Fruit fly (Drosophila melanogaster) ovary, adult (tissue): ENCODE data around the gene CG7889.

Source experiments
- CG17801 ChIP-seq: fragments of 200-800 bp; optimal IDR thresholded peaks from 2 replicates; lab custom pipeline; 2019; ENCODE audit warnings: missing biosample characterization, mild to moderate bottlenecking, missing genetic modification characterization, moderate library complexity; ENCODE audit not compliant: partially characterized antibody

Gene CG7889

DNA sequence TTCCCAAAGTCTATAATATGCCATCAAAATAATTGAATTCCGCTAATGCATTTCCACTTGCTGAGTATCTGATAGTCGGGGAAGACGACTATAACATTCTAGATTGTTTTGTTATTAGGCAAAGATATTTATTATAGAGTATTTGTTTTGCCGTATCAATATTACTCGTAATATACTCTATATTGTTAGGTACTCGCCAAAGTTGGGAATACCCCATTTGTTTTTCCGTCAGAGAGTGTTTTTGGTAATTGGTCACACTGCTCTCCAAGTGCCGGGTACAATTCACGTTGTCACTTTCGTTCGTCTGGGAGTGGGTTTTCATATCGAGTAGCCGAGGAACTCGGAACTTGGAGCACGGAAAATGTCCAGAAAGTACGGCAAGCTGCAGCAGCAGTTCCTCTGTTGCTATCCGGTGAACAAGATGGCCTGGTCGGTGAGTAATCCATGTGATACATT lies at the start of gene CG7889:
Gene CG7889 (plus strand): TSS at position 253 of the 456 bp plus-strand sequence.
- TF ChIP-seq CG17801 (GFP tag; lab: Kevin White, UChicago), result no peak

- no peak for TF ChIP-seq CG17801 (GFP tag; lab: Kevin White, UChicago)
These were observed 41.8 kb upstream of the CG7889 start, which contains the start of gene CG7990 for dm6 chrX:19201630-19202029. CG7990 (minus strand) TSS chrX:19201979.

dm6 chrX:19208014-19208413 lies 35.4 kb upstream of the CG7889 start, which contains the start of gene Ulp1:
Ulp1 (minus strand) TSS chrX:19208187.
- peak; percentile 41 for TF ChIP-seq CG17801 (GFP tag; lab: Kevin White, UChicago)

- no peak for TF ChIP-seq CG17801 (GFP tag; lab: Kevin White, UChicago)
These were observed 31.4 kb upstream of the CG7889 start, which contains the start of gene CG14195 for dm6 chrX:19211982-19212381. CG14195 (minus strand) TSS chrX:19212082.

dm6 chrX:19212954-19213353 lies 30.5 kb upstream of the CG7889 start, which contains the start of gene Mur18B:
Mur18B (plus strand) TSS chrX:19213254.
- no peak for TF ChIP-seq CG17801 (GFP tag; lab: Kevin White, UChicago)

dm6 chrX:19215215-19215614 lies 28.2 kb upstream of the CG7889 start, which contains the start of gene Muc18B:
Muc18B (plus strand) TSS chrX:19215515.
- TF ChIP-seq CG17801 (GFP tag; lab: Kevin White, UChicago), result no peak

dm6 chrX:19216671-19217070 lies 26.8 kb upstream of the CG7889 start:
- no peak for TF ChIP-seq CG17801 (GFP tag; lab: Kevin White, UChicago)

DNA sequence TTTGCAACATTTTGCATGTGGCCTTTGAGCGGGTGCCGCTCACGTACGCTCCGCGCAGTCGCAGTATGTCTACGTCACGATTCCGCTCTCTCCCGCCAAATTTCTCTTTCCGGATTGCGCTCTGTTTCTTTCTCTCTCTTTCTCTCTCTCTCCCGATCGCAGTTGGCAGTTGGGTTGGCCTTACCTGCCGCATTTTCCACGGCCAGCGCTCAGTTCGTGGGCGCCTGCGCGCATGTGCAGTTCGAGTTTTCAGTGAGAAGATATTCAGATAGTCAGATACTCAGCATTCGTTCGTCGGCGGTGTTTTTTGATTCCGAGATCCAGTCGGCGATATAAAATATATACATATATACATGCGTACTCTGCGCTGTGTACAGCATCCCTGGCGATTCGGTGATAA lies 23.0 kb upstream of the CG7889 start, which contains the start of gene CG7884:
Gene CG7884 (plus strand): TSS at position 208 of the 400 bp plus-strand sequence.
- TF ChIP-seq CG17801 (GFP tag; lab: Kevin White, UChicago), result no peak

DNA sequence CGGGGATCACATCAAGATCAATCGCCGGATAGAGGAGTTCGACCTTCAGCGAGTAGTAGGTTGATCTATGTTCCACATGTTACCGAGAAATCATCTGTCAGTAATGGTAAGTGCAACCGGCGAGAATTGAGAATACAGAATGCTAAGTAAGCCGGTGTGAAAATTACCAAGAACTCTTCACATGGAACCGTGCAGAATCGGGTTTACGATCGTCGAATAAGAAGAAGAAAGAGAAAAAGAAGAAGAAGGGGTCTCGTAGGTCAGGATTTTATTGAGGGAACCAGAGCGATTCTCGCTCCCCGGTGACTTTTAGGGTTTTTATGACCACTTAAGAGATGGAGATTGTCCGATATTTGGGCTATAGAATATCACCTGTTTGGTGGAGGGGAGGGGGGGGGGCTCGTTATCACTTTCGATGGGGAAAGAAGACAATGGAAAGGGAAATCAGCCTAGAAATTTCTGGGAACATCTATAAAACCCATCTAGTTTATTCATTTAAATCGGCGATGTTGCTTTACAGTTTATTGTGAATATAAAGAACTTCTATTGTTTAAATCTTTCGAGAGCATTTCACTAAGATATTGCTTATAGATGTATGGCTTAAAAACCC lies 22.4 kb upstream of the CG7889 start:
- no peak for TF ChIP-seq CG17801 (GFP tag; lab: Kevin White, UChicago)

- TF ChIP-seq CG17801 (GFP tag; lab: Kevin White, UChicago), result no peak
These were observed 18.7 kb upstream of the CG7889 start for dm6 chrX:19224580-19225303.

DNA sequence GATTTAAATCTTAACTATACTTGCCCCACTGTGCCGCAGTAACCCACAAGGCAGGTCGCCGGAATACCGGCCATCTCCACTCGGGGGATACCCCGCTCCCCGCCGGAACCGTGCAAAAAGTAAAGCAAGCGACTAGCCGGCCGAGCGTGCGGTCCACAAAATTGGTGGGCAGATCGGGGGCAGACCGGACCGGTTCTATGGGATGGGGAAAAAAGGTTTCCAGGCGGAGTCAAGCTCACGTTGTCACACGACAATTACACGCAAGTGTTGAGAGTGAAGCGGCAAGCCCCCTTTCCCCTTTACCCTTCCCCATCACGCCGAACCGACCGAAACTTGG lies 18.2 kb upstream of the CG7889 start:
- TF ChIP-seq CG17801 (GFP tag; lab: Kevin White, UChicago), result no peak

- TF ChIP-seq CG17801 (GFP tag; lab: Kevin White, UChicago), result no peak
These were observed 13.5 kb upstream of the CG7889 start for dm6 chrX:19229855-19230433.

dm6 chrX:19238613-19239012 lies 4.8 kb upstream of the CG7889 start:
- TF ChIP-seq CG17801 (GFP tag; lab: Kevin White, UChicago), result no peak

dm6 chrX:19239365-19239764 lies 4.1 kb upstream of the CG7889 start:
- TF ChIP-seq CG17801 (GFP tag; lab: Kevin White, UChicago), result no peak

DNA sequence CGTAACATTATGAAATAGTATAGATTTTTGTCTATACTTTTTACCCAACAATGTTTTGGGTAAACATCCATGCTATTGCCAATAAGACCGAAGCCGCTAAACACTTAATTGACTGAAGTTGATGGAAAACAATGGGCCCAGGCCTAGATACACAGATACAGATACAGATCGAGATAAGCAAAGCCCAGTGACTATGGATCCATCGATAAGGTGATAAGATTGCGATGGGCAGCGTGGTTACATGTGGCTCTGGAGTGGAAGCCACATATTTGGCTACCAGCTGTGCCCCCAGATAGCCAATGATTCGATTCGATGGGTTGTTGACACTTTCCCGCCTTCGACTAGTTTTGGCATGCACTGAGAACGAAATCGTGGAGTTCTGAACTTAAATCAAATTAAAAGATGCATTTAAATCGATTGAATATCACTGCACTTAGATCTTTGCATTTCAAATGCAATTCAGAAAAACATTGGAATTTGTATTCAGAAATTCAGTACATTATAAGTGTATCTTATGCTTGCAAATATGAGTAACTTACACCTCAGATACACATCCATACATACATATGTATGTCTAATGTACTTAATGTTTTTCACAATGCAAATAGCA lies 3.1 kb upstream of the CG7889 start:
- no peak for TF ChIP-seq CG17801 (GFP tag; lab: Kevin White, UChicago)
